Fruit fly (Drosophila melanogaster) Kc167 (cell line): Measurements from ENCODE around the gene vih.

Experiments used
- Sin3A ChIP-seq: fragments of >200 bp; optimal IDR thresholded peaks from 2 replicates; lab custom pipeline; 2018; ENCODE audit warnings: missing external identifiers
- h ChIP-seq: fragments of >200 bp; optimal IDR thresholded peaks from 3 replicates; lab custom pipeline; 2018; ENCODE audit warnings: missing external identifiers
- psq ChIP-seq: fragments of >200 bp; optimal IDR thresholded peaks from 2 replicates; lab custom pipeline; 2017; ENCODE audit warnings: missing external identifiers

dm6 chr3L:12515691-12516455, 11.8 kb downstream of the vih start:
- TF ChIP-seq h (no peak), psq (lab: Kevin White, UChicago) (no peak), Sin3A (lab: Kevin White, UChicago) (no peak)
